Fruit fly (Drosophila melanogaster) whole organism: ENCODE data around the gene Eig71Ed.

Source experiments
- CG8478 ChIP-seq: fragments of >200 bp; optimal IDR thresholded peaks from 2 replicates; lab custom pipeline; 2018; ENCODE audit warnings: inconsistent platforms
- Dll ChIP-seq: fragments of >200 bp; optimal IDR thresholded peaks from 2 replicates; lab custom pipeline; 2017
- EcR ChIP-seq, 2 experiments: fragments of >200 bp; optimal IDR thresholded peaks; 2 replicates each; lab custom pipeline; 2017; ENCODE audit warnings: missing biosample characterization in 2 of 2, missing genetic modification characterization in 2 of 2, missing genetic modification reagents in 2 of 2
- pan ChIP-seq: fragments of >200 bp; optimal IDR thresholded peaks from 2 replicates; lab custom pipeline; 2017
- psq ChIP-seq: fragments of >200 bp; optimal IDR thresholded peaks from 2 replicates; lab custom pipeline; 2017
- usp ChIP-seq: fragments of >200 bp; optimal IDR thresholded peaks from 2 replicates; lab custom pipeline; 2017; ENCODE audit warnings: missing biosample characterization, missing genetic modification characterization, mixed read lengths

DNA sequence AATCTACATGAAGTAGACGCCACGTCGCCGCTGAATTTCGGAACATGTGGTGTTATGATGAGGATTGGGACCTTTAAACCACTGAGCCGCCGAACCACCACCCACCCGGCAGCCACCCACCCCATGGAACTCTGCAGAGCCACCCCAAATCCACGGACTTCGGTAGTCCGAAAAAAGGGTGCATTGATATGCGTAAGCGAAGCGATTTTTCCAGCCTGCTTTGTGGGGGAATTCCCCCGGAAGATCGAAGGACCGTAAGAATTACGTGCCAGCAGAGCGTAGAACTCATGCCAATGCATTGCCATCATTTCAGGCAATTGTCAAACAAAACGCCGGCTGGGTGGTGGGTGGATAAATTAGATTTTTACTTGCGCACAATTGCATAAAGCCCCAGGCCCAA lies 25.9 kb downstream of the Eig71Ed start:
- no peak for TF ChIP-seq Dll (lab: Kevin White, UChicago)
- no peak for TF ChIP-seq EcR (GFP tag; optimal IDR thresholded peaks at IDR 0.05; lab: Kevin White, UChicago)
- no peak for TF ChIP-seq pan (lab: Kevin White, UChicago)
- TF ChIP-seq usp (GFP tag; lab: Kevin White, UChicago), result no peak
- no peak for TF ChIP-seq psq (lab: Kevin White, UChicago)
- TF ChIP-seq CG8478 (lab: Kevin White, UChicago), result no peak
